Fruit fly (Drosophila melanogaster): ENCODE results near the gene CG43221.

The CG43221 gene

dm6 chr2L:17485457-17485856, at the start of gene CG43221, which contains the start of gene CG43645:
Gene CG43221 (plus strand): TSS chr2L:17485757.
Gene CG43645 (plus strand): TSS chr2L:17485757.
- no peak for TF ChIP-seq CG17801 (GFP tag; optimal IDR thresholded peaks at IDR 0.05; ENCODE audit: partially characterized antibody)

dm6 chr2L:17436500-17436899, 49.1 kb upstream of the CG43221 start, which contains the start of gene CG33928:
Gene CG33928 (minus strand): TSS chr2L:17436600.
- no peak for TF ChIP-seq CG17801 (GFP tag; optimal IDR thresholded peaks at IDR 0.05; ENCODE audit: partially characterized antibody)

dm6 chr2L:17437594-17437993, 48.0 kb upstream of the CG43221 start:
- TF ChIP-seq CG17801 (GFP tag; optimal IDR thresholded peaks at IDR 0.05; ENCODE audit: partially characterized antibody): no peak

dm6 chr2L:17447071-17447470, 38.5 kb upstream of the CG43221 start:
- no peak for TF ChIP-seq CG17801 (GFP tag; optimal IDR thresholded peaks at IDR 0.05; ENCODE audit: partially characterized antibody)

dm6 chr2L:17448435-17448834, 37.1 kb upstream of the CG43221 start:
- no peak for TF ChIP-seq CG17801 (GFP tag; optimal IDR thresholded peaks at IDR 0.05; ENCODE audit: partially characterized antibody)

- TF ChIP-seq CG17801 (GFP tag; optimal IDR thresholded peaks at IDR 0.05; ENCODE audit: partially characterized antibody): no peak
Observed at dm6 chr2L:17449608-17450504, 35.7 kb upstream of the CG43221 start, which contains the start of gene dl. Gene dl (minus strand): TSS chr2L:17450364.

- TF ChIP-seq CG17801 (GFP tag; optimal IDR thresholded peaks at IDR 0.05; ENCODE audit: partially characterized antibody): peak; percentile 19
Observed at dm6 chr2L:17450505-17451415, 34.8 kb upstream of the CG43221 start.

dm6 chr2L:17452084-17452483, 33.5 kb upstream of the CG43221 start:
- TF ChIP-seq CG17801 (GFP tag; optimal IDR thresholded peaks at IDR 0.05; ENCODE audit: partially characterized antibody): no peak

- TF ChIP-seq CG17801 (GFP tag; optimal IDR thresholded peaks at IDR 0.05; ENCODE audit: partially characterized antibody): no peak
Observed at dm6 chr2L:17452624-17453023, 32.9 kb upstream of the CG43221 start, which contains the start of gene CG5050. Gene CG5050 (plus strand): TSS chr2L:17452924.

- TF ChIP-seq CG17801 (GFP tag; optimal IDR thresholded peaks at IDR 0.05; ENCODE audit: partially characterized antibody): no peak
Observed at dm6 chr2L:17455823-17456222, 29.7 kb upstream of the CG43221 start, which contains the start of gene SPH93. Gene SPH93 (minus strand): TSS chr2L:17455923.

dm6 chr2L:17457944-17458343, 27.6 kb upstream of the CG43221 start, which contains the start of gene CG18563:
Gene CG18563 (minus strand): TSS chr2L:17458044.
- no peak for TF ChIP-seq CG17801 (GFP tag; optimal IDR thresholded peaks at IDR 0.05; ENCODE audit: partially characterized antibody)

- no peak for TF ChIP-seq CG17801 (GFP tag; optimal IDR thresholded peaks at IDR 0.05; ENCODE audit: partially characterized antibody)
Observed at dm6 chr2L:17465915-17466677, 19.5 kb upstream of the CG43221 start.

dm6 chr2L:17466950-17467349, 18.6 kb upstream of the CG43221 start:
- no peak for TF ChIP-seq CG17801 (GFP tag; optimal IDR thresholded peaks at IDR 0.05; ENCODE audit: partially characterized antibody)

dm6 chr2L:17470630-17471029, 14.9 kb upstream of the CG43221 start:
- no peak for TF ChIP-seq CG17801 (GFP tag; optimal IDR thresholded peaks at IDR 0.05; ENCODE audit: partially characterized antibody)
